Worm (Caenorhabditis elegans): ENCODE data around the gene F49E2.2.

The F49E2.2 gene

ce11 chrX:9553095-9553494, 13.4 kb upstream of the F49E2.2 start:
- TF ChIP-seq nhr-23 (tag; optimal IDR thresholded peaks at IDR 0.05) (peak; percentile 20), mdl-1 (tag; optimal IDR thresholded peaks at IDR 0.05) (peak; percentile 23), nhr-28 (tag; optimal IDR thresholded peaks at IDR 0.05) (no peak), nhr-67 (tag; optimal IDR thresholded peaks at IDR 0.05) (no peak), nhr-43 (tag; optimal IDR thresholded peaks at IDR 0.05; ENCODE audit: poor library complexity, severe bottlenecking) (peak; percentile 3), nhr-77 (tag; optimal IDR thresholded peaks at IDR 0.05) (no peak), pqm-1 (tag; optimal IDR thresholded peaks at IDR 0.05) (peak; percentile 97), daf-12 (tag; optimal IDR thresholded peaks at IDR 0.05) (no peak), ceh-82 (tag; optimal IDR thresholded peaks at IDR 0.05) (no peak), pha-4 (tag; optimal IDR thresholded peaks at IDR 0.05) (peak; percentile 58), elt-2 (tag; optimal IDR thresholded peaks at IDR 0.05) (peak; percentile 83), nhr-25 (tag; optimal IDR thresholded peaks at IDR 0.05) (peak; percentile 90), skn-1 (tag; optimal IDR thresholded peaks at IDR 0.05) (no peak), ztf-4 (tag; optimal IDR thresholded peaks at IDR 0.05) (no peak), aly-2 (tag; optimal IDR thresholded peaks at IDR 0.05) (no peak), nhr-237 (tag; optimal IDR thresholded peaks at IDR 0.05) (no peak), egl-5 (tag; optimal IDR thresholded peaks at IDR 0.05) (no peak), ztf-11 (tag; optimal IDR thresholded peaks at IDR 0.05) (no peak), lsy-12 (tag; optimal IDR thresholded peaks at IDR 0.05) (no peak), fos-1 (tag; optimal IDR thresholded peaks at IDR 0.05) (no peak), lin-15B (tag; optimal IDR thresholded peaks at IDR 0.05) (no peak), ceh-9 (tag; optimal IDR thresholded peaks at IDR 0.05) (no peak), unc-62 (GFP tag; optimal IDR thresholded peaks at IDR 0.05) (no peak), zag-1 (tag; optimal IDR thresholded peaks at IDR 0.05) (no peak), fkh-2 (tag; optimal IDR thresholded peaks at IDR 0.05) (no peak), ZK546.5 (tag; optimal IDR thresholded peaks at IDR 0.05) (no peak), elt-3 (tag; optimal IDR thresholded peaks at IDR 0.05) (peak in 1 of 3 experiments; percentile 61), mml-1 (tag; optimal IDR thresholded peaks at IDR 0.05) (no peak), ceh-28 (tag; optimal IDR thresholded peaks at IDR 0.05) (no peak), nhr-11 (tag; optimal IDR thresholded peaks at IDR 0.05) (no peak), R02D3.7 (tag; optimal IDR thresholded peaks at IDR 0.05) (no peak), jun-1 (tag; optimal IDR thresholded peaks at IDR 0.05) (peak; percentile 20), elt-1 (tag; optimal IDR thresholded peaks at IDR 0.05) (no peak), ama-1 (optimal IDR thresholded peaks at IDR 0.05) (no peak), nhr-76 (tag; optimal IDR thresholded peaks at IDR 0.05) (no peak), unc-39 (tag; optimal IDR thresholded peaks at IDR 0.05) (no peak)

ce11 chrX:9555238-9555637, 11.3 kb upstream of the F49E2.2 start:
- TF ChIP-seq zag-1 (tag; optimal IDR thresholded peaks at IDR 0.05) (no peak), ceh-9 (tag; optimal IDR thresholded peaks at IDR 0.05) (no peak), elt-2 (tag; optimal IDR thresholded peaks at IDR 0.05) (no peak), pha-4 (tag; optimal IDR thresholded peaks at IDR 0.05) (no peak), nhr-43 (tag; optimal IDR thresholded peaks at IDR 0.05; ENCODE audit: poor library complexity, severe bottlenecking) (no peak), R02D3.7 (tag; optimal IDR thresholded peaks at IDR 0.05) (no peak), nhr-23 (tag; optimal IDR thresholded peaks at IDR 0.05) (no peak), lin-39 (tag; optimal IDR thresholded peaks at IDR 0.05) (no peak), lin-15B (tag; optimal IDR thresholded peaks at IDR 0.05) (no peak), snpc-4 (tag; optimal IDR thresholded peaks at IDR 0.05) (no peak), nhr-237 (tag; optimal IDR thresholded peaks at IDR 0.05) (no peak), elt-1 (tag; optimal IDR thresholded peaks at IDR 0.05) (no peak), elt-3 (tag; optimal IDR thresholded peaks at IDR 0.05) (no peak)

ce11 chrX:9556038-9556437, 10.5 kb upstream of the F49E2.2 start:
- TF ChIP-seq pqm-1 (tag; optimal IDR thresholded peaks at IDR 0.05) (no peak), tbx-2 (tag; optimal IDR thresholded peaks at IDR 0.05) (no peak), ztf-4 (tag; optimal IDR thresholded peaks at IDR 0.05) (no peak), nhr-28 (tag; optimal IDR thresholded peaks at IDR 0.05) (no peak), lin-15B (tag; optimal IDR thresholded peaks at IDR 0.05) (no peak), fkh-10 (GFP tag; optimal IDR thresholded peaks at IDR 0.05) (no peak), fkh-2 (tag; optimal IDR thresholded peaks at IDR 0.05) (no peak), nhr-11 (tag; optimal IDR thresholded peaks at IDR 0.05) (no peak), ceh-9 (tag; optimal IDR thresholded peaks at IDR 0.05) (no peak), sea-2 (GFP tag; optimal IDR thresholded peaks at IDR 0.05) (no peak), elt-2 (tag; optimal IDR thresholded peaks at IDR 0.05) (no peak), eor-1 (tag; optimal IDR thresholded peaks at IDR 0.05) (no peak)

Data from whole organism, L3 larva.